Worm (Caenorhabditis elegans) whole organism, L1 larva: ENCODE measurements around the gene C40A11.4.
A peak's percentile ranks its signal among the peaks of the same experiment; 100 is the strongest.

Experiments used
- F16B12.6 ChIP-seq: fragments of 150-350 bp; optimal IDR thresholded peaks from 2 replicates; lab custom pipeline; 2014; ENCODE audit warnings: missing biosample characterization, missing genetic modification characterization
- Y116A8C.19 ChIP-seq: sonication (generic microtip); optimal IDR thresholded peaks from 2 replicates; lab custom pipeline; 2016; ENCODE audit warnings: missing compliant biosample characterization, missing genetic modification characterization, borderline replicate concordance
- aha-1 ChIP-seq: fragments of 150-350 bp; optimal IDR thresholded peaks from 2 replicates; lab custom pipeline; 2014; ENCODE audit warnings: missing biosample characterization, missing genetic modification characterization
- aly-2 ChIP-seq: fragments of 150-350 bp; optimal IDR thresholded peaks from 2 replicates; lab custom pipeline; 2014; ENCODE audit warnings: missing biosample characterization, missing genetic modification characterization
- ama-1 ChIP-seq: fragments of 150-350 bp; optimal IDR thresholded peaks from 2 replicates; lab custom pipeline; 2014
- ceh-82 ChIP-seq, 3 experiments: fragments of 150-350 bp in 1 of 3; sonication (generic microtip) in 2 of 3; optimal IDR thresholded peaks; 2 replicates each; lab custom pipeline; 2014 to 2017; ENCODE audit warnings: missing biosample characterization in 3 of 3, missing genetic modification characterization in 3 of 3
- ceh-90 ChIP-seq: sonication (generic microtip); optimal IDR thresholded peaks from 2 replicates; lab custom pipeline; 2016; ENCODE audit warnings: missing genetic modification characterization, missing compliant biosample characterization
- ces-1 ChIP-seq: fragments of 150-350 bp; optimal IDR thresholded peaks from 2 replicates; lab custom pipeline; 2014; ENCODE audit warnings: missing biosample characterization, missing genetic modification reagents, missing genetic modification characterization
- dpl-1 ChIP-seq, 3 experiments: fragments of 150-350 bp in 2 of 3; sonication (generic microtip) in 1 of 3; optimal IDR thresholded peaks; 2 replicates each; lab custom pipeline; 2014 to 2017; ENCODE audit warnings: missing biosample characterization in 3 of 3, missing genetic modification characterization in 3 of 3, missing genetic modification reagents in 3 of 3
- dsc-1 ChIP-seq: sonication (generic microtip); optimal IDR thresholded peaks from 2 replicates; lab custom pipeline; 2016; ENCODE audit warnings: mild to moderate bottlenecking, missing genetic modification characterization, missing compliant biosample characterization
- egl-13 ChIP-seq: sonication (generic microtip); optimal IDR thresholded peaks from 2 replicates; lab custom pipeline; 2016; ENCODE audit warnings: missing genotype, missing genetic modification reagents, missing genetic modification characterization, missing compliant biosample characterization
- elt-2 ChIP-seq: sonication (generic microtip); optimal IDR thresholded peaks from 2 replicates; lab custom pipeline; 2016; ENCODE audit warnings: missing genetic modification characterization, mild to moderate bottlenecking, inconsistent platforms, missing compliant biosample characterization, missing genetic modification reagents
- elt-3 ChIP-seq, 6 experiments: fragments of 150-350 bp in 1 of 6; sonication (generic microtip); optimal IDR thresholded peaks; 2 replicates each; lab custom pipeline; 2017 to 2018; ENCODE audit warnings: missing biosample characterization in 6 of 6, missing genetic modification characterization in 6 of 6, inconsistent platforms in 1 of 6
- fos-1 ChIP-seq: fragments of 150-350 bp; optimal IDR thresholded peaks from 2 replicates; lab custom pipeline; 2014; ENCODE audit warnings: missing biosample characterization, missing genetic modification characterization
- hpl-2 ChIP-seq: fragments of 150-350 bp; optimal IDR thresholded peaks from 2 replicates; lab custom pipeline; 2014; ENCODE audit warnings: missing biosample characterization, missing genetic modification reagents, missing genetic modification characterization
- irx-1 ChIP-seq: sonication (generic microtip); optimal IDR thresholded peaks from 2 replicates; lab custom pipeline; 2016; ENCODE audit warnings: missing genetic modification characterization, missing compliant biosample characterization
- isw-1 ChIP-seq: fragments of 200-800 bp; sonication (Bioruptor generic); IDR thresholded peaks from 2 replicates; pipeline ENCODE4 v1.3.6; 2022; ENCODE audit warnings: missing genetic modification characterization, missing compliant biosample characterization
- lin-35 ChIP-seq, 2 experiments: fragments of 150-350 bp; optimal IDR thresholded peaks; 2 replicates each; lab custom pipeline; 2014; ENCODE audit warnings: missing biosample characterization in 2 of 2, missing genetic modification characterization in 2 of 2, missing genetic modification reagents in 2 of 2
- lin-39 ChIP-seq: fragments of 150-350 bp; optimal IDR thresholded peaks from 2 replicates; lab custom pipeline; 2014; ENCODE audit warnings: missing biosample characterization, missing genetic modification reagents, missing genetic modification characterization
- lir-3 ChIP-seq: sonication (generic microtip); optimal IDR thresholded peaks from 2 replicates; lab custom pipeline; 2016; ENCODE audit warnings: mild to moderate bottlenecking, missing genetic modification characterization, moderate library complexity, missing compliant biosample characterization; ENCODE audit not compliant: poor library complexity
- lsy-2 ChIP-seq, 2 experiments: fragments of 150-350 bp; optimal IDR thresholded peaks; 2 replicates each; lab custom pipeline; 2014; ENCODE audit warnings: missing biosample characterization in 2 of 2, missing genetic modification characterization in 2 of 2
- mab-9 ChIP-seq: fragments of 200-800 bp; sonication (Bioruptor generic); IDR thresholded peaks from 2 replicates; pipeline ENCODE4 v1.3.6; 2022; ENCODE audit warnings: missing genetic modification reagents, missing genetic modification characterization, missing compliant biosample characterization
- mdl-1 ChIP-seq, 2 experiments: fragments of 150-350 bp; optimal IDR thresholded peaks; 2 replicates each; lab custom pipeline; 2014 to 2017; ENCODE audit warnings: missing biosample characterization in 2 of 2, missing genetic modification characterization in 2 of 2, inconsistent platforms in 1 of 2
- mef-2 ChIP-seq: fragments of 150-350 bp; optimal IDR thresholded peaks from 2 replicates; lab custom pipeline; 2014; ENCODE audit warnings: missing biosample characterization, missing genetic modification characterization
- nhr-11 ChIP-seq: fragments of 150-350 bp; optimal IDR thresholded peaks from 2 replicates; lab custom pipeline; 2014; ENCODE audit warnings: missing biosample characterization, missing genetic modification characterization
- nhr-19 ChIP-seq: fragments of 200-800 bp; sonication (Bioruptor generic); conservative IDR thresholded peaks from 2 replicates; pipeline ENCODE4 v1.3.6; 2022; ENCODE audit warnings: missing genetic modification characterization, missing compliant biosample characterization
- nhr-237 ChIP-seq: fragments of 150-350 bp; optimal IDR thresholded peaks from 2 replicates; lab custom pipeline; 2014; ENCODE audit warnings: missing biosample characterization, missing genetic modification characterization
- nhr-28 ChIP-seq: fragments of 150-350 bp; optimal IDR thresholded peaks from 2 replicates; lab custom pipeline; 2014; ENCODE audit warnings: missing biosample characterization, missing genetic modification characterization
- nhr-77 ChIP-seq: fragments of 150-350 bp; optimal IDR thresholded peaks from 2 replicates; lab custom pipeline; 2014; ENCODE audit warnings: missing biosample characterization, missing genetic modification characterization
- nhr-84 ChIP-seq: sonication (generic microtip); optimal IDR thresholded peaks from 2 replicates; lab custom pipeline; 2017; ENCODE audit warnings: missing biosample characterization, missing genetic modification characterization
- nhr-85 ChIP-seq: sonication (generic microtip); peaks from one replicate; lab custom pipeline; 2016; ENCODE audit warnings: missing genetic modification characterization, inconsistent platforms, missing compliant biosample characterization
- nhr-90 ChIP-seq: sonication (generic microtip); optimal IDR thresholded peaks from 2 replicates; lab custom pipeline; 2016; ENCODE audit warnings: mild to moderate bottlenecking, missing genetic modification characterization, missing compliant biosample characterization; ENCODE audit not compliant: poor library complexity
- pqm-1 ChIP-seq: sonication (generic microtip); optimal IDR thresholded peaks from 3 replicates; lab custom pipeline; 2017; ENCODE audit warnings: missing biosample characterization, missing genetic modification characterization
- snpc-4 ChIP-seq: fragments of 150-350 bp; optimal IDR thresholded peaks from 2 replicates; lab custom pipeline; 2014; ENCODE audit warnings: missing biosample characterization, missing genetic modification characterization
- snu-23 ChIP-seq: sonication (generic microtip); optimal IDR thresholded peaks from 2 replicates; lab custom pipeline; 2016; ENCODE audit warnings: missing genetic modification characterization, missing compliant biosample characterization
- sptf-1 ChIP-seq: fragments of 150-350 bp; optimal IDR thresholded peaks from 2 replicates; lab custom pipeline; 2014; ENCODE audit warnings: missing biosample characterization, missing genetic modification characterization
- unc-62 ChIP-seq: fragments of 150-350 bp; optimal IDR thresholded peaks from 2 replicates; lab custom pipeline; 2014; ENCODE audit warnings: missing biosample characterization, missing genetic modification reagents, missing genetic modification characterization
- vab-15 ChIP-seq: sonication (generic microtip); optimal IDR thresholded peaks from 2 replicates; lab custom pipeline; 2017; ENCODE audit warnings: missing genotype, mild to moderate bottlenecking, missing genetic modification characterization, missing compliant biosample characterization
- zag-1 ChIP-seq: fragments of 150-350 bp; optimal IDR thresholded peaks from 2 replicates; lab custom pipeline; 2014; ENCODE audit warnings: missing biosample characterization, missing genetic modification characterization
- zip-4 ChIP-seq: fragments of 200-800 bp; sonication (Bioruptor generic); optimal IDR thresholded peaks from 2 replicates; lab custom pipeline; 2018; ENCODE audit warnings: mild to moderate bottlenecking, missing genetic modification characterization, moderate library complexity, missing compliant biosample characterization
- ztf-4 ChIP-seq: fragments of 150-350 bp; optimal IDR thresholded peaks from 2 replicates; lab custom pipeline; 2014; ENCODE audit warnings: missing biosample characterization, missing genetic modification characterization

C40A11.4 gene

DNA sequence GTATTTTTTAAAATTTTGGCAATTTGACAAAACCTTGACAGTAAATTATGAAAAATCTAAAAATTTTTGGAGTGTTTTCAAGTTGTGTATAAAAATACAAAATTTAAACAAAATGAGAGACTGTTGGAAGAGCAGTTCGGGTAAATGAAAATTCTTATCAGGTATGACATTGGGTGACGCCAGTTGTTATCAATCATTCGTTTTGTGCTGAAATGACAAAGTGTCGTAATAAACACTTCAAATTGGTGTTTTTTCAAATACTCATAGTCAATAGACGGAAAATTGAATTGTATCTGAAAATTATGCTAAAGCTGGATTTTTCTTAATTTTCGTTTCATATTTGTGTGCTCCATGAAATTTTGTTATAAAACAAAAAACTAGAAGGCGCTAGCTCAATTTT is 14.5 kb upstream of the C40A11.4 start:
- TF ChIP-seq elt-2 (tag; lab: Kevin White, UChicago) (peak; percentile 39), snu-23 (no peak)
- TF ChIP-seq, all 84 proteins: peak for 1

ce11 chrII:2130770-2131169 is 6.5 kb upstream of the C40A11.4 start, which contains the start of gene sdz-28:
Gene sdz-28 (plus strand): TSS chrII:2131070.
- TF ChIP-seq egl-13 (tag; lab: Kevin White, UChicago), result no peak

- TF ChIP-seq aly-2 (tag; lab: Kevin White, UChicago), result no peak
- no peak for TF ChIP-seq ztf-4 (tag; lab: Kevin White, UChicago)
- TF ChIP-seq lin-35 (GFP tag; optimal IDR thresholded peaks at IDR 0.05; lab: Kevin White, UChicago), result no peak
- no peak for TF ChIP-seq lin-39 (tag; lab: Kevin White, UChicago)
- TF ChIP-seq sptf-1 (tag; lab: Kevin White, UChicago), result no peak
- TF ChIP-seq nhr-11, result no peak
- TF ChIP-seq nhr-85 (tag; lab: Kevin White, UChicago), result no peak
- TF ChIP-seq ceh-82 (tag; optimal IDR thresholded peaks at IDR 0.05; lab: Kevin White, UChicago), result no peak
- no peak for TF ChIP-seq irx-1
- TF ChIP-seq mef-2, result no peak
- TF ChIP-seq dpl-1 (GFP tag; optimal IDR thresholded peaks at IDR 0.05; lab: Kevin White, UChicago), result no peak
- no peak for TF ChIP-seq pqm-1 (tag; lab: Kevin White, UChicago)
- TF ChIP-seq zip-4, result no peak
- no peak for TF ChIP-seq fos-1 (tag; lab: Kevin White, UChicago)
- TF ChIP-seq Y116A8C.19 (tag; lab: Kevin White, UChicago), result no peak
- no peak for TF ChIP-seq F16B12.6
- no peak for TF ChIP-seq mdl-1 (tag; optimal IDR thresholded peaks at IDR 0.05; lab: Kevin White, UChicago)
- no peak for TF ChIP-seq dsc-1 (tag; lab: Kevin White, UChicago)
- no peak for TF ChIP-seq ceh-90 (tag; lab: Kevin White, UChicago)
- no peak for TF ChIP-seq snpc-4 (tag; lab: Kevin White, UChicago)
These were observed 1.6 kb upstream of the C40A11.4 start, which contains the start of gene hpo-7 for ce11 chrII:2135604-2136003. Gene hpo-7 (minus strand): TSS chrII:2135704.

DNA sequence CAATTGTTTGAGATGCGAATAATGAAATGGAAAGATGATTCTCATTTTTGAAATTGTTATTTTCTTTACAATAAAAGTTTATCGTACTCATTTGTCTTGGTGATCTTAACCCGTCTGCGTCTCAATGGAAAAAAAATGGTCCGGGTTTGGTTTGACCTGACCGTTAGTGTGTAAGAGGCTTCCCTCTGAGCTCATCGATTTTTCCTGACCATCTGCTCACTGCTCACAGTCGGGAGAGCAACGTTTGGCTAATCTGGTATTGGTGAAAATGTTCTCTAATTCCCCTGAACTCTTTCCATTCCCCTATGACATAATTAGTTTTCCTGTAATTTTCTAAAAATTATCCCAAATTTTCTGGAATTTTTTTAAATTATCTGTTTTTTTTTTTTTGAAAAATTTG is 1.7 kb downstream of the C40A11.4 start:
- TF ChIP-seq nhr-77 (tag; lab: Kevin White, UChicago) (no peak), nhr-85 (tag; lab: Kevin White, UChicago) (no peak), zag-1 (tag; lab: Kevin White, UChicago) (no peak), snpc-4 (tag; lab: Kevin White, UChicago) (no peak), Y116A8C.19 (tag; lab: Kevin White, UChicago) (no peak), isw-1 (GFP tag; lab: Robert Waterston, UW) (no peak), nhr-237 (tag; lab: Kevin White, UChicago) (no peak), unc-62 (GFP tag; lab: Kevin White, UChicago) (no peak), nhr-28 (tag; lab: Kevin White, UChicago) (no peak), elt-2 (tag; lab: Kevin White, UChicago) (no peak), elt-3 (tag; optimal IDR thresholded peaks at IDR 0.05; lab: Kevin White, UChicago) (no peak), ces-1 (GFP tag; lab: Kevin White, UChicago) (no peak), mab-9 (GFP tag; lab: Robert Waterston, UW) (no peak)

DNA sequence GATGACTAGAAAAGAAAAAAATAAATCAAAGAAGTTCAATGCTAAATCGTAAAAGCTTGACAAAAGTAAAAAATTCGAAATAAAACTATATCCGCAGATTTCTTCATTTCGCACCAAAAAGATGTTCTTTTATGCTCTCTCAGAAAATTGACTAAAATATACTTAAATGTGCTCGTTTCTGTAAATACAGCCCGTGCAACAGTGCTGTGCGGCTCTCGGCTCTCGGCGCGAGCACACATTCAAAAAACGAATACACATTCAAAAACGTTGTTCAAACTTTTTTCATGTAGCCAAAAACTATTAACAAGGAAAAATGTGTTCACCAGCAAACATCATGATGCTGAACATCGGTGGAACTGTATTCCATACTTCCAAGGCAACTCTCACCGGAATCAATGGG is 3.6 kb downstream of the C40A11.4 start, which contains the start of gene C40A11.3:
C40A11.3 (plus strand) TSS at position 301 of the 400 bp plus-strand sequence.
- TF ChIP-seq elt-3 (tag; optimal IDR thresholded peaks at IDR 0.05; lab: Kevin White, UChicago), result no peak
- TF ChIP-seq nhr-84 (tag; lab: Kevin White, UChicago), result no peak
- TF ChIP-seq aha-1 (tag; lab: Kevin White, UChicago), result no peak
- TF ChIP-seq dsc-1 (tag; lab: Kevin White, UChicago), result no peak
- TF ChIP-seq nhr-19 (GFP tag; lab: Robert Waterston, UW), result no peak
- TF ChIP-seq ztf-4 (tag; lab: Kevin White, UChicago), result no peak
- TF ChIP-seq lir-3, result no peak
- no peak for TF ChIP-seq ama-1 (lab: Kevin White, UChicago)
- TF ChIP-seq lsy-2 (tag; optimal IDR thresholded peaks at IDR 0.05; lab: Kevin White, UChicago), result no peak
- TF ChIP-seq vab-15 (tag; lab: Kevin White, UChicago), result no peak
- no peak for TF ChIP-seq mdl-1 (tag; optimal IDR thresholded peaks at IDR 0.05; lab: Kevin White, UChicago)
- no peak for TF ChIP-seq hpl-2 (GFP tag; lab: Kevin White, UChicago)
- no peak for TF ChIP-seq Y116A8C.19 (tag; lab: Kevin White, UChicago)
- TF ChIP-seq lin-35 (GFP tag; optimal IDR thresholded peaks at IDR 0.05; lab: Kevin White, UChicago), result no peak
- TF ChIP-seq zag-1 (tag; lab: Kevin White, UChicago), result no peak
- TF ChIP-seq nhr-90 (tag; lab: Kevin White, UChicago), result no peak
